Worm (Caenorhabditis elegans) whole organism, L4 larva: ENCODE results near the gene acr-20.
A peak's percentile ranks its signal among the peaks of the same experiment; 100 is the strongest.

Source experiments
- D1046.2 ChIP-seq: fragments of 200-800 bp; sonication (Bioruptor generic); IDR thresholded peaks from 2 replicates; pipeline ENCODE4 v1.3.6; 2022; ENCODE audit warnings: missing genetic modification characterization, missing compliant biosample characterization
- F10B5.3 ChIP-seq: sonication (generic microtip); optimal IDR thresholded peaks from 2 replicates; lab custom pipeline; 2016; ENCODE audit warnings: mild to moderate bottlenecking, missing genetic modification characterization, missing compliant biosample characterization
- F44E2.7 ChIP-seq: fragments of 200-800 bp; sonication (Bioruptor generic); IDR thresholded peaks from 2 replicates; pipeline ENCODE4 v2.1.2; 2022; ENCODE audit warnings: missing genetic modification characterization, missing compliant biosample characterization
- F49E8.2 ChIP-seq: sonication (generic microtip); optimal IDR thresholded peaks from 2 replicates; lab custom pipeline; 2016; ENCODE audit warnings: missing compliant biosample characterization, mild to moderate bottlenecking, missing genetic modification characterization, borderline replicate concordance
- R02D3.7 ChIP-seq: fragments of 150-350 bp; sonication (generic microtip); optimal IDR thresholded peaks from 3 replicates; lab custom pipeline; 2014; ENCODE audit warnings: missing biosample characterization, missing genetic modification characterization
- Y75B8A.6 ChIP-seq: fragments of 200-800 bp; sonication (Bioruptor generic); IDR thresholded peaks from 2 replicates; pipeline ENCODE4 v1.3.6; 2022; ENCODE audit warnings: missing genetic modification reagents, missing genetic modification characterization, missing compliant biosample characterization
- ZK337.2 ChIP-seq: fragments of 200-800 bp; sonication (Bioruptor generic); IDR thresholded peaks from 2 replicates; pipeline ENCODE4 v1.3.6; 2022; ENCODE audit warnings: missing genetic modification reagents, missing genetic modification characterization, missing compliant biosample characterization
- arid-1 ChIP-seq: fragments of 200-800 bp; sonication (Bioruptor generic); conservative IDR thresholded peaks from 2 replicates; pipeline ENCODE4 v1.3.6; 2022; ENCODE audit warnings: missing genetic modification reagents, missing genetic modification characterization, missing compliant biosample characterization
- attf-4 ChIP-seq: sonication (generic microtip); optimal IDR thresholded peaks from 3 replicates; lab custom pipeline; 2017; ENCODE audit warnings: missing biosample characterization, missing genetic modification characterization
- ceh-20 ChIP-seq: fragments of 200-800 bp; sonication (Bioruptor generic); IDR thresholded peaks from 2 replicates; pipeline ENCODE4 v1.3.6; 2022; ENCODE audit warnings: missing genetic modification reagents, missing genetic modification characterization, missing compliant biosample characterization
- ceh-44 ChIP-seq: fragments of 200-800 bp; sonication (Bioruptor generic); IDR thresholded peaks from 2 replicates; pipeline ENCODE4 v1.3.6; 2022; ENCODE audit warnings: missing genetic modification reagents, missing genetic modification characterization, missing compliant biosample characterization
- ceh-62 ChIP-seq: sonication (generic microtip); optimal IDR thresholded peaks from 2 replicates; lab custom pipeline; 2017; ENCODE audit warnings: missing biosample characterization, missing genetic modification characterization
- ces-1 ChIP-seq: fragments of 150-350 bp; sonication (generic microtip); optimal IDR thresholded peaks from 4 replicates; lab custom pipeline; 2014; ENCODE audit warnings: missing biosample characterization, missing genetic modification reagents, missing genetic modification characterization
- daf-19 ChIP-seq: fragments of 200-800 bp; sonication (Bioruptor generic); conservative IDR thresholded peaks from 2 replicates; pipeline ENCODE4 v1.3.6; 2022; ENCODE audit warnings: missing genetic modification characterization, missing compliant biosample characterization
- dmd-9 ChIP-seq: fragments of 200-800 bp; sonication (Bioruptor generic); IDR thresholded peaks from 2 replicates; pipeline ENCODE4 v1.3.6; 2022; ENCODE audit warnings: missing genetic modification reagents, missing genetic modification characterization, missing compliant biosample characterization
- dpl-1 ChIP-seq: fragments of 150-350 bp; optimal IDR thresholded peaks from 2 replicates; lab custom pipeline; 2014; ENCODE audit warnings: missing biosample characterization, missing genetic modification reagents, missing genetic modification characterization
- egl-27 ChIP-seq: sonication (generic microtip); optimal IDR thresholded peaks from 3 replicates; lab custom pipeline; 2017; ENCODE audit warnings: missing biosample characterization, missing genetic modification reagents, missing genetic modification characterization
- egl-43 ChIP-seq: fragments of 200-800 bp; sonication (Bioruptor generic); IDR thresholded peaks from 2 replicates; pipeline ENCODE4 v1.3.6; 2022; ENCODE audit warnings: missing genetic modification reagents, missing genetic modification characterization, missing compliant biosample characterization
- fkh-10 ChIP-seq: fragments of 150-350 bp; optimal IDR thresholded peaks from 2 replicates; lab custom pipeline; 2014; ENCODE audit warnings: missing biosample characterization, missing genetic modification reagents, missing genetic modification characterization
- fos-1 ChIP-seq: fragments of 150-350 bp; optimal IDR thresholded peaks from 2 replicates; lab custom pipeline; 2014; ENCODE audit warnings: missing biosample characterization, missing genetic modification characterization
- hlh-11 ChIP-seq: fragments of 200-800 bp; sonication (Bioruptor generic); optimal IDR thresholded peaks from 2 replicates; lab custom pipeline; 2018; ENCODE audit warnings: mild to moderate bottlenecking, missing genetic modification characterization, missing compliant biosample characterization
- hlh-30 ChIP-seq: sonication (generic microtip); optimal IDR thresholded peaks from 2 replicates; lab custom pipeline; 2017; ENCODE audit warnings: antibody characterized with exemption, mild to moderate bottlenecking, missing genetic modification characterization, missing compliant biosample characterization; ENCODE audit not compliant: insufficient read depth
- lin-1 ChIP-seq: fragments of 200-800 bp; sonication (Bioruptor generic); IDR thresholded peaks from 2 replicates; pipeline ENCODE4 v1.3.6; 2022; ENCODE audit warnings: missing genetic modification reagents, missing genetic modification characterization, missing compliant biosample characterization
- lin-15B ChIP-seq: fragments of 150-350 bp; sonication (generic microtip); optimal IDR thresholded peaks from 3 replicates; lab custom pipeline; 2014; ENCODE audit warnings: missing biosample characterization, missing genetic modification characterization
- madf-5 ChIP-seq, 2 experiments: fragments of 200-800 bp; sonication (Bioruptor generic); IDR thresholded peaks; 2 replicates each; pipeline ENCODE4 v1.3.6; 2022; ENCODE audit warnings: missing compliant biosample characterization in 2 of 2, missing genetic modification characterization in 2 of 2
- mdl-1 ChIP-seq, 2 experiments: fragments of 150-350 bp in 1 of 2; sonication (generic microtip) in 1 of 2; optimal IDR thresholded peaks; 2 replicates each; lab custom pipeline; 2014 to 2017; ENCODE audit warnings: missing biosample characterization in 2 of 2, missing genetic modification characterization in 2 of 2
- mes-2 ChIP-seq: sonication (generic microtip); optimal IDR thresholded peaks from 2 replicates; lab custom pipeline; 2016; ENCODE audit warnings: missing genotype, mild to moderate bottlenecking, missing genetic modification characterization, missing compliant biosample characterization; ENCODE audit not compliant: poor library complexity, severe bottlenecking
- mxl-2 ChIP-seq: fragments of 200-800 bp; sonication (Bioruptor generic); conservative IDR thresholded peaks from 2 replicates; pipeline ENCODE4 v1.3.6; 2022; ENCODE audit warnings: missing genetic modification reagents, missing genetic modification characterization, missing compliant biosample characterization
- mxl-3 ChIP-seq: fragments of 200-800 bp; sonication (Bioruptor generic); optimal IDR thresholded peaks from 2 replicates; lab custom pipeline; 2018; ENCODE audit warnings: mild to moderate bottlenecking, missing genetic modification characterization, missing compliant biosample characterization
- nhr-10 ChIP-seq: fragments of 150-350 bp; optimal IDR thresholded peaks from 2 replicates; lab custom pipeline; 2014; ENCODE audit warnings: missing biosample characterization, missing genetic modification characterization
- nhr-11 ChIP-seq: fragments of 150-350 bp; optimal IDR thresholded peaks from 2 replicates; lab custom pipeline; 2014; ENCODE audit warnings: missing biosample characterization, missing genetic modification characterization
- nhr-237 ChIP-seq: sonication (generic microtip); optimal IDR thresholded peaks from 2 replicates; lab custom pipeline; 2017; ENCODE audit warnings: missing biosample characterization, missing genetic modification characterization
- nhr-28 ChIP-seq: fragments of 150-350 bp; optimal IDR thresholded peaks from 2 replicates; lab custom pipeline; 2014; ENCODE audit warnings: missing biosample characterization, missing genetic modification characterization
- nhr-42 ChIP-seq: fragments of 200-800 bp; sonication (Bioruptor generic); IDR thresholded peaks from 2 replicates; pipeline ENCODE4 v1.3.6; 2022; ENCODE audit warnings: missing genetic modification characterization, missing compliant biosample characterization
- nhr-76 ChIP-seq: fragments of 150-350 bp; optimal IDR thresholded peaks from 2 replicates; lab custom pipeline; 2014; ENCODE audit warnings: missing biosample characterization, missing genetic modification characterization
- nhr-77 ChIP-seq: fragments of 150-350 bp; optimal IDR thresholded peaks from 2 replicates; lab custom pipeline; 2014; ENCODE audit warnings: missing biosample characterization, missing genetic modification characterization
- saeg-2 ChIP-seq: fragments of 200-800 bp; sonication (Bioruptor generic); IDR thresholded peaks from 2 replicates; pipeline ENCODE4 v1.3.6; 2022; ENCODE audit warnings: missing genetic modification reagents, missing genetic modification characterization, missing compliant biosample characterization
- sdz-12 ChIP-seq: fragments of 200-800 bp; sonication (Bioruptor generic); optimal IDR thresholded peaks from 2 replicates; lab custom pipeline; 2018; ENCODE audit warnings: mild to moderate bottlenecking, missing genetic modification characterization, missing compliant biosample characterization
- set-16 ChIP-seq: fragments of 200-800 bp; sonication (Bioruptor generic); IDR thresholded peaks from 2 replicates; pipeline ENCODE4 v1.3.6; 2022; ENCODE audit warnings: missing genetic modification reagents, missing genetic modification characterization, missing compliant biosample characterization
- skn-1 ChIP-seq: fragments of 150-350 bp; optimal IDR thresholded peaks from 2 replicates; lab custom pipeline; 2014; ENCODE audit warnings: missing biosample characterization, missing genetic modification characterization
- snpc-1.2 ChIP-seq: fragments of 200-800 bp; sonication (Bioruptor generic); IDR thresholded peaks from 2 replicates; pipeline ENCODE4 v1.3.6; 2022; ENCODE audit warnings: missing genetic modification reagents, missing genetic modification characterization, missing compliant biosample characterization
- snpc-4 ChIP-seq: fragments of 150-350 bp; optimal IDR thresholded peaks from 2 replicates; lab custom pipeline; 2014; ENCODE audit warnings: missing biosample characterization, missing genetic modification characterization
- spr-1 ChIP-seq: sonication (generic microtip); optimal IDR thresholded peaks from 2 replicates; lab custom pipeline; 2016; ENCODE audit warnings: mild to moderate bottlenecking, missing genetic modification characterization, missing compliant biosample characterization
- tag-97 ChIP-seq: fragments of 200-800 bp; sonication (Bioruptor generic); IDR thresholded peaks from 2 replicates; pipeline ENCODE4 v1.3.6; 2022; ENCODE audit warnings: missing genetic modification characterization, missing compliant biosample characterization
- tra-1 ChIP-seq: fragments of 200-800 bp; sonication (Bioruptor generic); IDR thresholded peaks from 2 replicates; pipeline ENCODE4 v1.3.6; 2022; ENCODE audit warnings: missing genetic modification reagents, missing genetic modification characterization, missing compliant biosample characterization
- unc-39 ChIP-seq: sonication (generic microtip); optimal IDR thresholded peaks from 2 replicates; lab custom pipeline; 2017; ENCODE audit warnings: missing biosample characterization, missing genetic modification characterization
- unc-62 ChIP-seq, 3 experiments: fragments of 150-350 bp in 1 of 3; sonication (generic microtip); optimal IDR thresholded peaks in 2 of 3; peaks in 1 of 3; 1 replicate in 1 of 3; 2 replicates in 2 of 3; lab custom pipeline; 2014 to 2017; ENCODE audit warnings: missing biosample characterization in 3 of 3, missing genetic modification characterization in 3 of 3, missing genetic modification reagents in 3 of 3, missing genotype in 1 of 3
- vab-7 ChIP-seq: fragments of 200-800 bp; sonication (Bioruptor generic); IDR thresholded peaks from 2 replicates; pipeline ENCODE4 v1.3.6; 2022; ENCODE audit warnings: missing genetic modification reagents, missing genetic modification characterization, missing compliant biosample characterization
- zfp-3 ChIP-seq: fragments of 200-800 bp; sonication (Bioruptor generic); conservative IDR thresholded peaks from 2 replicates; pipeline ENCODE4 v1.3.6; 2022; ENCODE audit warnings: missing genetic modification reagents, missing genetic modification characterization, missing compliant biosample characterization
- zip-2 ChIP-seq: fragments of 150-350 bp; optimal IDR thresholded peaks from 2 replicates; lab custom pipeline; 2014; ENCODE audit warnings: missing biosample characterization, missing genetic modification characterization
- ztf-11 ChIP-seq: fragments of 150-350 bp; optimal IDR thresholded peaks from 2 replicates; lab custom pipeline; 2014; ENCODE audit warnings: missing biosample characterization, missing genetic modification characterization
- ztf-7 ChIP-seq: fragments of 150-350 bp; optimal IDR thresholded peaks from 2 replicates; lab custom pipeline; 2014; ENCODE audit warnings: missing biosample characterization, missing genetic modification characterization

acr-20 gene

ce11 chrII:14365182-14365751, 12.4 kb downstream of the acr-20 start, which contains the start of gene imb-2 (continued):
- TF ChIP-seq mdl-1 (tag; optimal IDR thresholded peaks at IDR 0.05; lab: Kevin White, UChicago), result peak in 1 of 2 experiments; percentile 16
- TF ChIP-seq tag-97 (GFP tag; lab: Robert Waterston, UW), result no peak
- TF ChIP-seq nhr-10 (tag; lab: Kevin White, UChicago), result no peak
- TF ChIP-seq fkh-10 (GFP tag; lab: Kevin White, UChicago), result peak; percentile 67
- no peak for TF ChIP-seq attf-4 (tag; lab: Kevin White, UChicago)
- TF ChIP-seq daf-19, result no peak
- TF ChIP-seq set-16 (GFP tag; lab: Robert Waterston, UW), result no peak
- no peak for TF ChIP-seq lin-1
- no peak for TF ChIP-seq D1046.2 (GFP tag; lab: Robert Waterston, UW)
- TF ChIP-seq ces-1 (GFP tag; lab: Kevin White, UChicago), result no peak
- TF ChIP-seq nhr-237 (tag; lab: Kevin White, UChicago), result no peak
- peak; percentile 85 for TF ChIP-seq nhr-77
- no peak for TF ChIP-seq unc-39
- TF ChIP-seq hlh-30 (tag; lab: Kevin White, UChicago), result peak; percentile 66
- no peak for TF ChIP-seq tra-1
- peak; percentile 28 for TF ChIP-seq F49E8.2 (tag; lab: Kevin White, UChicago)
- no peak for TF ChIP-seq Y75B8A.6 (GFP tag; lab: Robert Waterston, UW)
- no peak for TF ChIP-seq egl-27 (tag; lab: Kevin White, UChicago)
- no peak for TF ChIP-seq madf-5 (GFP tag; IDR thresholded peaks at IDR 0.05; lab: Robert Waterston, UW)
- no peak for TF ChIP-seq ceh-44 (GFP tag; lab: Robert Waterston, UW)
- TF ChIP-seq egl-43 (GFP tag; lab: Robert Waterston, UW), result no peak
- peak; percentile 20; the same call in 1 of the 2 replicates for TF ChIP-seq nhr-42 (GFP tag; lab: Robert Waterston, UW)
- TF ChIP-seq nhr-76 (tag; lab: Kevin White, UChicago), result no peak
- peak; percentile 26 for TF ChIP-seq hlh-11 (tag; lab: Kevin White, UChicago)
- no peak for TF ChIP-seq dmd-9 (GFP tag; lab: Robert Waterston, UW)
- TF ChIP-seq zip-2, result no peak
- no peak for TF ChIP-seq arid-1
- no peak for TF ChIP-seq zfp-3 (GFP tag; lab: Robert Waterston, UW)
- TF ChIP-seq F44E2.7 (GFP tag; lab: Robert Waterston, UW), result no peak
- peak; percentile 13 for TF ChIP-seq mxl-3 (GFP tag; lab: Kevin White, UChicago)
- no peak for TF ChIP-seq ZK337.2 (GFP tag; lab: Robert Waterston, UW)
- no peak for TF ChIP-seq skn-1
- TF ChIP-seq fos-1 (tag; lab: Kevin White, UChicago), result no peak
- no peak for TF ChIP-seq ztf-11 (tag; lab: Kevin White, UChicago)
- peak in 1 of 2 experiments; percentile 84 for TF ChIP-seq unc-62 (GFP tag; optimal IDR thresholded peaks at IDR 0.05 in 1 of 2; lab: Kevin White, UChicago)
- no peak for TF ChIP-seq unc-62 (tag; optimal IDR thresholded peaks at IDR 0.05; lab: Kevin White, UChicago)
- TF ChIP-seq mxl-2 (GFP tag; lab: Robert Waterston, UW), result no peak
- no peak for TF ChIP-seq spr-1 (tag; lab: Kevin White, UChicago)
- no peak for TF ChIP-seq R02D3.7 (tag; lab: Kevin White, UChicago)
- TF ChIP-seq ceh-62, result no peak
- TF ChIP-seq snpc-4, result no peak
- TF ChIP-seq nhr-11 (tag; lab: Kevin White, UChicago), result peak; percentile 12
- TF ChIP-seq sdz-12 (GFP tag; lab: Kevin White, UChicago), result no peak
- TF ChIP-seq lin-15B, result no peak
- TF ChIP-seq nhr-28, result peak; percentile 13
- TF ChIP-seq ceh-20 (GFP tag; lab: Robert Waterston, UW), result no peak
- TF ChIP-seq dpl-1 (GFP tag; lab: Kevin White, UChicago), result peak; percentile 78
- no peak for TF ChIP-seq saeg-2
- TF ChIP-seq vab-7 (GFP tag; lab: Robert Waterston, UW), result peak; percentile 38; the same call in 1 of the 2 replicates
- TF ChIP-seq snpc-1.2, result no peak
- peak; percentile 70 for TF ChIP-seq mes-2 (tag; lab: Kevin White, UChicago)
- TF ChIP-seq F10B5.3 (tag; lab: Kevin White, UChicago), result no peak
- no peak for TF ChIP-seq ztf-7 (tag; lab: Kevin White, UChicago)
